Worm (Caenorhabditis elegans) whole organism, L4 larva: ENCODE data around the gene F13H6.5.
A peak's percentile ranks its signal among the peaks of the same experiment; 100 is the strongest.

Experiments
- F26F4.8 ChIP-seq: fragments of 200-800 bp; sonication (Bioruptor generic); conservative IDR thresholded peaks from 2 replicates; pipeline ENCODE4 v1.3.6; 2022; ENCODE audit warnings: missing genetic modification characterization, missing compliant biosample characterization
- R02D3.7 ChIP-seq: fragments of 150-350 bp; sonication (generic microtip); optimal IDR thresholded peaks from 3 replicates; lab custom pipeline; 2014; ENCODE audit warnings: missing biosample characterization, missing genetic modification characterization
- aly-2 ChIP-seq: sonication (generic microtip); optimal IDR thresholded peaks from 2 replicates; lab custom pipeline; 2018; ENCODE audit warnings: missing biosample characterization, missing genetic modification characterization
- daf-16 ChIP-seq, 3 experiments: sonication (generic microtip); optimal IDR thresholded peaks; 2 replicates each; lab custom pipeline; 2016 to 2017; ENCODE audit warnings: missing genetic modification characterization in 3 of 3, missing genetic modification reagents in 3 of 3, mild to moderate bottlenecking in 2 of 3, missing compliant biosample characterization in 2 of 3, missing biosample characterization in 1 of 3, moderate library complexity in 1 of 3
- egl-27 ChIP-seq: sonication (generic microtip); optimal IDR thresholded peaks from 3 replicates; lab custom pipeline; 2017; ENCODE audit warnings: missing biosample characterization, missing genetic modification reagents, missing genetic modification characterization
- hlh-11 ChIP-seq: fragments of 200-800 bp; sonication (Bioruptor generic); optimal IDR thresholded peaks from 2 replicates; lab custom pipeline; 2018; ENCODE audit warnings: mild to moderate bottlenecking, missing genetic modification characterization, missing compliant biosample characterization
- nhr-11 ChIP-seq: fragments of 150-350 bp; optimal IDR thresholded peaks from 2 replicates; lab custom pipeline; 2014; ENCODE audit warnings: missing biosample characterization, missing genetic modification characterization
- nhr-25 ChIP-seq: sonication (generic microtip); optimal IDR thresholded peaks from 2 replicates; lab custom pipeline; 2017; ENCODE audit warnings: missing genetic modification characterization, mild to moderate bottlenecking, missing compliant biosample characterization, antibody characterized with exemption, moderate library complexity, borderline replicate concordance; ENCODE audit not compliant: insufficient read depth
- nhr-77 ChIP-seq: fragments of 150-350 bp; optimal IDR thresholded peaks from 2 replicates; lab custom pipeline; 2014; ENCODE audit warnings: missing biosample characterization, missing genetic modification characterization
- unc-130 ChIP-seq: sonication (generic microtip); optimal IDR thresholded peaks from 2 replicates; lab custom pipeline; 2016; ENCODE audit warnings: missing genetic modification reagents, missing genetic modification characterization, missing compliant biosample characterization
- zag-1 ChIP-seq: fragments of 150-350 bp; optimal IDR thresholded peaks from 2 replicates; lab custom pipeline; 2014; ENCODE audit warnings: missing biosample characterization, missing genetic modification characterization

- TF ChIP-seq nhr-77 (peak; percentile 45), aly-2 (tag; lab: Kevin White, UChicago) (no peak), nhr-25 (tag; lab: Kevin White, UChicago) (no peak), R02D3.7 (tag; lab: Kevin White, UChicago) (no peak), hlh-11 (tag; lab: Kevin White, UChicago) (peak; percentile 76), nhr-11 (tag; lab: Kevin White, UChicago) (no peak), daf-16 (GFP tag; optimal IDR thresholded peaks at IDR 0.05; lab: Kevin White, UChicago) (no peak), daf-16 (tag; optimal IDR thresholded peaks at IDR 0.05; lab: Kevin White, UChicago) (peak; percentile 54), unc-130 (GFP tag; lab: Kevin White, UChicago) (no peak), F26F4.8 (GFP tag; lab: Robert Waterston, UW) (no peak), egl-27 (no peak), zag-1 (tag; lab: Kevin White, UChicago) (no peak)
These were observed 27.8 kb downstream of the F13H6.5 start for ce11 chrV:6346906-6347305.
